Worm (Caenorhabditis elegans) whole organism, L4 larva: Measurements from ENCODE around the gene che-2.
"Not testable (repeated sequence)": the region's sequence is repeated elsewhere in the genome, so short reads cannot be mapped to it uniquely, and the experiment has no call there.

Source experiments
- F10B5.3 ChIP-seq: sonication (generic microtip); optimal IDR thresholded peaks from 2 replicates; lab custom pipeline; 2016; ENCODE audit warnings: mild to moderate bottlenecking, missing genetic modification characterization, missing compliant biosample characterization
- F44E2.7 ChIP-seq: fragments of 200-800 bp; sonication (Bioruptor generic); IDR thresholded peaks from 2 replicates; pipeline ENCODE4 v2.1.2; 2022; ENCODE audit warnings: missing genetic modification characterization, missing compliant biosample characterization
- Y75B8A.6 ChIP-seq: fragments of 200-800 bp; sonication (Bioruptor generic); IDR thresholded peaks from 2 replicates; pipeline ENCODE4 v1.3.6; 2022; ENCODE audit warnings: missing genetic modification reagents, missing genetic modification characterization, missing compliant biosample characterization
- aha-1 ChIP-seq: fragments of 150-350 bp; peaks from one replicate; lab custom pipeline; 2014; ENCODE audit warnings: missing biosample characterization, missing genetic modification characterization
- ama-1 ChIP-seq: fragments of 150-350 bp; optimal IDR thresholded peaks from 2 replicates; lab custom pipeline; 2014; ENCODE audit warnings: inconsistent platforms, mixed read lengths
- arid-1 ChIP-seq: fragments of 200-800 bp; sonication (Bioruptor generic); conservative IDR thresholded peaks from 2 replicates; pipeline ENCODE4 v1.3.6; 2022; ENCODE audit warnings: missing genetic modification reagents, missing genetic modification characterization, missing compliant biosample characterization
- ces-1 ChIP-seq: fragments of 150-350 bp; sonication (generic microtip); optimal IDR thresholded peaks from 4 replicates; lab custom pipeline; 2014; ENCODE audit warnings: missing biosample characterization, missing genetic modification reagents, missing genetic modification characterization
- daf-16 ChIP-seq, 3 experiments: sonication (generic microtip); optimal IDR thresholded peaks; 2 replicates each; lab custom pipeline; 2016 to 2017; ENCODE audit warnings: missing genetic modification characterization in 3 of 3, missing genetic modification reagents in 3 of 3, mild to moderate bottlenecking in 2 of 3, missing compliant biosample characterization in 2 of 3, missing biosample characterization in 1 of 3, moderate library complexity in 1 of 3
- daf-8 ChIP-seq: fragments of 200-800 bp; sonication (Bioruptor generic); IDR thresholded peaks from 2 replicates; pipeline ENCODE4 v1.3.6; 2022; ENCODE audit warnings: missing genetic modification characterization, missing compliant biosample characterization
- dmd-6 ChIP-seq: fragments of 200-800 bp; sonication (Bioruptor generic); IDR thresholded peaks from 2 replicates; pipeline ENCODE4 v1.3.6; 2022; ENCODE audit warnings: missing genetic modification reagents, missing genetic modification characterization, missing compliant biosample characterization
- dmd-8 ChIP-seq: fragments of 200-800 bp; sonication (Bioruptor generic); IDR thresholded peaks from 2 replicates; pipeline ENCODE4 v1.3.6; 2022; ENCODE audit warnings: missing genetic modification characterization, missing compliant biosample characterization
- egl-43 ChIP-seq: fragments of 200-800 bp; sonication (Bioruptor generic); IDR thresholded peaks from 2 replicates; pipeline ENCODE4 v1.3.6; 2022; ENCODE audit warnings: missing genetic modification reagents, missing genetic modification characterization, missing compliant biosample characterization
- hlh-11 ChIP-seq: fragments of 200-800 bp; sonication (Bioruptor generic); optimal IDR thresholded peaks from 2 replicates; lab custom pipeline; 2018; ENCODE audit warnings: mild to moderate bottlenecking, missing genetic modification characterization, missing compliant biosample characterization
- lin-15B ChIP-seq: fragments of 150-350 bp; sonication (generic microtip); optimal IDR thresholded peaks from 3 replicates; lab custom pipeline; 2014; ENCODE audit warnings: missing biosample characterization, missing genetic modification characterization
- lin-38 ChIP-seq: fragments of 200-800 bp; sonication (Bioruptor generic); IDR thresholded peaks from 2 replicates; pipeline ENCODE4 v1.3.6; 2022; ENCODE audit warnings: missing genetic modification reagents, missing genetic modification characterization, missing compliant biosample characterization
- mdl-1 ChIP-seq, 2 experiments: fragments of 150-350 bp in 1 of 2; sonication (generic microtip) in 1 of 2; optimal IDR thresholded peaks; 2 replicates each; lab custom pipeline; 2014 to 2017; ENCODE audit warnings: missing biosample characterization in 2 of 2, missing genetic modification characterization in 2 of 2
- mdt-29 ChIP-seq: fragments of 200-800 bp; sonication (Bioruptor generic); IDR thresholded peaks from 2 replicates; pipeline ENCODE4 v1.3.6; 2022; ENCODE audit warnings: missing genetic modification reagents, missing genetic modification characterization, missing compliant biosample characterization
- mxl-2 ChIP-seq: fragments of 200-800 bp; sonication (Bioruptor generic); conservative IDR thresholded peaks from 2 replicates; pipeline ENCODE4 v1.3.6; 2022; ENCODE audit warnings: missing genetic modification reagents, missing genetic modification characterization, missing compliant biosample characterization
- mxl-3 ChIP-seq: fragments of 200-800 bp; sonication (Bioruptor generic); optimal IDR thresholded peaks from 2 replicates; lab custom pipeline; 2018; ENCODE audit warnings: mild to moderate bottlenecking, missing genetic modification characterization, missing compliant biosample characterization
- nhr-102 ChIP-seq: sonication (generic microtip); optimal IDR thresholded peaks from 2 replicates; lab custom pipeline; 2016; ENCODE audit warnings: mild to moderate bottlenecking, missing genetic modification characterization, moderate library complexity, missing compliant biosample characterization
- nhr-111 ChIP-seq: fragments of 200-800 bp; sonication (Bioruptor generic); optimal IDR thresholded peaks from 2 replicates; lab custom pipeline; 2018; ENCODE audit warnings: mild to moderate bottlenecking, missing genetic modification characterization, missing compliant biosample characterization
- nhr-237 ChIP-seq: sonication (generic microtip); optimal IDR thresholded peaks from 2 replicates; lab custom pipeline; 2017; ENCODE audit warnings: missing biosample characterization, missing genetic modification characterization
- nhr-28 ChIP-seq: fragments of 150-350 bp; optimal IDR thresholded peaks from 2 replicates; lab custom pipeline; 2014; ENCODE audit warnings: missing biosample characterization, missing genetic modification characterization
- nhr-41 ChIP-seq: fragments of 200-800 bp; sonication (Bioruptor generic); IDR thresholded peaks from 2 replicates; pipeline ENCODE4 v1.3.6; 2022; ENCODE audit warnings: missing genetic modification reagents, missing genetic modification characterization, missing compliant biosample characterization
- nhr-76 ChIP-seq: fragments of 150-350 bp; optimal IDR thresholded peaks from 2 replicates; lab custom pipeline; 2014; ENCODE audit warnings: missing biosample characterization, missing genetic modification characterization
- nhr-77 ChIP-seq: fragments of 150-350 bp; optimal IDR thresholded peaks from 2 replicates; lab custom pipeline; 2014; ENCODE audit warnings: missing biosample characterization, missing genetic modification characterization
- pha-4 ChIP-seq, 2 experiments: fragments of 150-350 bp in 1 of 2; fragments of 200-800 bp in 1 of 2; sonication (Bioruptor generic) in 1 of 2; IDR thresholded peaks in 1 of 2; optimal IDR thresholded peaks in 1 of 2; 2 replicates each; pipeline versions ENCODE4 v1.3.6 to Lab custom; 2014 to 2022; ENCODE audit warnings: missing genetic modification characterization in 2 of 2, missing genetic modification reagents in 2 of 2, missing biosample characterization in 1 of 2, missing compliant biosample characterization in 1 of 2
- php-3 ChIP-seq: fragments of 200-800 bp; sonication (Bioruptor generic); IDR thresholded peaks from 2 replicates; pipeline ENCODE4 v1.3.6; 2022; ENCODE audit warnings: missing genetic modification reagents, missing genetic modification characterization, missing compliant biosample characterization
- pqm-1 ChIP-seq: sonication (generic microtip); optimal IDR thresholded peaks from 2 replicates; lab custom pipeline; 2017; ENCODE audit warnings: missing biosample characterization, missing genetic modification characterization
- set-16 ChIP-seq: fragments of 200-800 bp; sonication (Bioruptor generic); IDR thresholded peaks from 2 replicates; pipeline ENCODE4 v1.3.6; 2022; ENCODE audit warnings: missing genetic modification reagents, missing genetic modification characterization, missing compliant biosample characterization
- snpc-1.2 ChIP-seq: fragments of 200-800 bp; sonication (Bioruptor generic); IDR thresholded peaks from 2 replicates; pipeline ENCODE4 v1.3.6; 2022; ENCODE audit warnings: missing genetic modification reagents, missing genetic modification characterization, missing compliant biosample characterization
- spr-1 ChIP-seq: sonication (generic microtip); optimal IDR thresholded peaks from 2 replicates; lab custom pipeline; 2016; ENCODE audit warnings: mild to moderate bottlenecking, missing genetic modification characterization, missing compliant biosample characterization
- unc-130 ChIP-seq: sonication (generic microtip); optimal IDR thresholded peaks from 2 replicates; lab custom pipeline; 2016; ENCODE audit warnings: missing genetic modification reagents, missing genetic modification characterization, missing compliant biosample characterization
- vab-7 ChIP-seq: fragments of 200-800 bp; sonication (Bioruptor generic); IDR thresholded peaks from 2 replicates; pipeline ENCODE4 v1.3.6; 2022; ENCODE audit warnings: missing genetic modification reagents, missing genetic modification characterization, missing compliant biosample characterization
- zfp-3 ChIP-seq: fragments of 200-800 bp; sonication (Bioruptor generic); conservative IDR thresholded peaks from 2 replicates; pipeline ENCODE4 v1.3.6; 2022; ENCODE audit warnings: missing genetic modification reagents, missing genetic modification characterization, missing compliant biosample characterization

The che-2 gene

ce11 chrX:443433-443832 lies 37.8 kb upstream of the che-2 start:
- TF ChIP-seq mdt-29 (GFP tag; lab: Robert Waterston, UW) (peak; percentile 30; the same call in 1 of the 2 replicates), pha-4 (GFP tag; IDR thresholded peaks at IDR 0.05; lab: Robert Waterston, UW) (0 out of 2 replicates have a peak, but pooled peaks have one; percentile 21), lin-38 (GFP tag; lab: Robert Waterston, UW) (0 out of 2 replicates have a peak, but pooled peaks have one; percentile 8), snpc-1.2 (0 out of 2 replicates have a peak, but pooled peaks have one; percentile 34)
- not testable (repeated sequence) for TF ChIP-seq pha-4 (tag; optimal IDR thresholded peaks at IDR 0.05; lab: Kevin White, UChicago)

ce11 chrX:449820-450219 lies 31.4 kb upstream of the che-2 start, which contains the start of gene F52D1.2:
Gene F52D1.2, minus strand, starts transcription at chrX:450212.
- TF ChIP-seq pqm-1 (tag; lab: Kevin White, UChicago) = peak; percentile 72
- no peak for TF ChIP-seq daf-8 (GFP tag; lab: Robert Waterston, UW)
- TF ChIP-seq dmd-6 (GFP tag; lab: Robert Waterston, UW) = peak; percentile 14; the same call in 1 of the 2 replicates
- peak; percentile 70 for TF ChIP-seq nhr-28 (tag; lab: Kevin White, UChicago)
- no peak for TF ChIP-seq lin-38 (GFP tag; lab: Robert Waterston, UW)
- peak; percentile 13 for TF ChIP-seq hlh-11 (tag; lab: Kevin White, UChicago)
- no peak for TF ChIP-seq daf-16 (GFP tag; optimal IDR thresholded peaks at IDR 0.05; lab: Kevin White, UChicago)
- TF ChIP-seq daf-16 (tag; optimal IDR thresholded peaks at IDR 0.05; lab: Kevin White, UChicago) = peak; percentile 50

ce11 chrX:457139-457802 lies 24.0 kb upstream of the che-2 start, which contains the start of gene abu-12:
Gene abu-12, minus strand, starts transcription at chrX:457610.
- TF ChIP-seq aha-1 (tag; lab: Kevin White, UChicago) (peak; percentile 91), php-3 (GFP tag; lab: Robert Waterston, UW) (no peak), egl-43 (GFP tag; lab: Robert Waterston, UW) (0 out of 2 replicates have a peak, but pooled peaks have one; percentile 26), vab-7 (GFP tag; lab: Robert Waterston, UW) (no peak), F10B5.3 (tag; lab: Kevin White, UChicago) (no peak), daf-8 (GFP tag; lab: Robert Waterston, UW) (no peak), mxl-3 (peak; percentile 17), zfp-3 (GFP tag; lab: Robert Waterston, UW) (no peak), unc-130 (no peak), ces-1 (GFP tag; lab: Kevin White, UChicago) (no peak), lin-15B (tag; lab: Kevin White, UChicago) (no peak), nhr-77 (tag; lab: Kevin White, UChicago) (no peak), set-16 (peak; percentile 65), mxl-2 (GFP tag; lab: Robert Waterston, UW) (0 out of 2 replicates have a peak, but pooled peaks have one; percentile 5), ama-1 (lab: Kevin White, UChicago) (no peak), F44E2.7 (GFP tag; lab: Robert Waterston, UW) (0 out of 2 replicates have a peak, but pooled peaks have one; percentile 49)
- TF ChIP-seq, all 104 proteins: peak for 6

ce11 chrX:459316-459715 lies 21.9 kb upstream of the che-2 start:
- TF ChIP-seq nhr-102 (tag; lab: Kevin White, UChicago) (no peak), nhr-237 (tag; lab: Kevin White, UChicago) (no peak), Y75B8A.6 (GFP tag; lab: Robert Waterston, UW) (no peak), ces-1 (GFP tag; lab: Kevin White, UChicago) (no peak), nhr-41 (GFP tag; lab: Robert Waterston, UW) (no peak)

ce11 chrX:460351-460750 lies 20.9 kb upstream of the che-2 start, which contains the start of gene aagr-4:
Gene aagr-4, plus strand, starts transcription at chrX:460651.
- TF ChIP-seq dmd-8 (no peak), arid-1 (no peak), mdl-1 (tag; optimal IDR thresholded peaks at IDR 0.05; lab: Kevin White, UChicago) (peak in 1 of 2 experiments; percentile 11), nhr-28 (tag; lab: Kevin White, UChicago) (peak; percentile 21), nhr-111 (GFP tag; lab: Kevin White, UChicago) (no peak), spr-1 (no peak), nhr-76 (tag; lab: Kevin White, UChicago) (no peak), mxl-3 (peak; percentile 50), mdt-29 (GFP tag; lab: Robert Waterston, UW) (no peak)
